Fruit fly (Drosophila melanogaster) whole organism: ENCODE results near the gene Bre1.

Experiments used
- CG8478 ChIP-seq: fragments of >200 bp; optimal IDR thresholded peaks from 2 replicates; lab custom pipeline; 2018; ENCODE audit warnings: inconsistent platforms
- Dll ChIP-seq: fragments of >200 bp; optimal IDR thresholded peaks from 2 replicates; lab custom pipeline; 2017
- EcR ChIP-seq, 2 experiments: fragments of >200 bp; optimal IDR thresholded peaks; 2 replicates each; lab custom pipeline; 2017; ENCODE audit warnings: missing biosample characterization in 2 of 2, missing genetic modification characterization in 2 of 2, missing genetic modification reagents in 2 of 2
- pan ChIP-seq: fragments of >200 bp; optimal IDR thresholded peaks from 2 replicates; lab custom pipeline; 2017
- psq ChIP-seq: fragments of >200 bp; optimal IDR thresholded peaks from 2 replicates; lab custom pipeline; 2017
- usp ChIP-seq: fragments of >200 bp; optimal IDR thresholded peaks from 2 replicates; lab custom pipeline; 2017; ENCODE audit warnings: missing biosample characterization, missing genetic modification characterization, mixed read lengths

The Bre1 gene

dm6 chr3L:5764922-5765843 lies 28.8 kb downstream of the Bre1 start, which contains the start of gene CG10576:
Gene CG10576 (minus strand): TSS chr3L:5765702.
- no peak for TF ChIP-seq psq (lab: Kevin White, UChicago)
- no peak for TF ChIP-seq usp (GFP tag; lab: Kevin White, UChicago)
- no peak for TF ChIP-seq Dll
- no peak for TF ChIP-seq EcR (GFP tag; optimal IDR thresholded peaks at IDR 0.05; lab: Kevin White, UChicago)
- no peak for TF ChIP-seq pan (lab: Kevin White, UChicago)
- TF ChIP-seq CG8478 (lab: Kevin White, UChicago): no peak

- TF ChIP-seq CG8478 (lab: Kevin White, UChicago): no peak
- no peak for TF ChIP-seq EcR (GFP tag; optimal IDR thresholded peaks at IDR 0.05; lab: Kevin White, UChicago)
- no peak for TF ChIP-seq Dll
- TF ChIP-seq pan (lab: Kevin White, UChicago): no peak
- no peak for TF ChIP-seq psq (lab: Kevin White, UChicago)
- no peak for TF ChIP-seq usp (GFP tag; lab: Kevin White, UChicago)
Observed at dm6 chr3L:5753605-5754365, 40.2 kb downstream of the Bre1 start.

- no peak for TF ChIP-seq pan (lab: Kevin White, UChicago)
Observed at dm6 chr3L:5752903-5753604, 40.9 kb downstream of the Bre1 start, which contains the start of gene Usp47. Gene Usp47 (plus strand): TSS chr3L:5752973.

- no peak for TF ChIP-seq psq (lab: Kevin White, UChicago)
- TF ChIP-seq usp (GFP tag; lab: Kevin White, UChicago): no peak
- no peak for TF ChIP-seq Dll
- no peak for TF ChIP-seq pan (lab: Kevin White, UChicago)
- TF ChIP-seq CG8478 (lab: Kevin White, UChicago): no peak
- no peak for TF ChIP-seq EcR (GFP tag; optimal IDR thresholded peaks at IDR 0.05; lab: Kevin White, UChicago)
Observed at dm6 chr3L:5751740-5752579, 42.0 kb downstream of the Bre1 start, which contains the start of gene DnaJ-1. Gene DnaJ-1 (minus strand): TSS chr3L:5752189.

dm6 chr3L:5751417-5751739 lies 42.6 kb downstream of the Bre1 start:
- no peak for TF ChIP-seq CG8478 (lab: Kevin White, UChicago)
- TF ChIP-seq usp (GFP tag; lab: Kevin White, UChicago): no peak
- no peak for TF ChIP-seq Dll
- TF ChIP-seq EcR (GFP tag; optimal IDR thresholded peaks at IDR 0.05; lab: Kevin White, UChicago): no peak
- no peak for TF ChIP-seq psq (lab: Kevin White, UChicago)
- no peak for TF ChIP-seq pan (lab: Kevin White, UChicago)

- no peak for TF ChIP-seq EcR (GFP tag; optimal IDR thresholded peaks at IDR 0.05; lab: Kevin White, UChicago)
- no peak for TF ChIP-seq psq (lab: Kevin White, UChicago)
- TF ChIP-seq Dll: no peak
- no peak for TF ChIP-seq pan (lab: Kevin White, UChicago)
- TF ChIP-seq usp (GFP tag; lab: Kevin White, UChicago): no peak
- no peak for TF ChIP-seq CG8478 (lab: Kevin White, UChicago)
Observed at dm6 chr3L:5749616-5750336, 44.2 kb downstream of the Bre1 start.
